Worm (Caenorhabditis elegans) whole organism, L3 larva: Measurements from ENCODE around the gene clec-119.

Source experiments
- ama-1 ChIP-seq: fragments of 150-350 bp; optimal IDR thresholded peaks from 2 replicates; lab custom pipeline; 2018
- egl-5 ChIP-seq: fragments of 150-350 bp; optimal IDR thresholded peaks from 2 replicates; lab custom pipeline; 2017; ENCODE audit warnings: missing biosample characterization, missing genetic modification reagents, missing genetic modification characterization, inconsistent platforms
- fkh-2 ChIP-seq: fragments of 150-350 bp; optimal IDR thresholded peaks from 2 replicates; lab custom pipeline; 2014; ENCODE audit warnings: missing biosample characterization, missing genetic modification reagents, missing genetic modification characterization
- nfya-1 ChIP-seq: sonication (generic microtip); optimal IDR thresholded peaks from 2 replicates; lab custom pipeline; 2017; ENCODE audit warnings: missing genetic modification characterization, mild to moderate bottlenecking, missing compliant biosample characterization, antibody characterized with exemption, moderate library complexity; ENCODE audit not compliant: insufficient read depth
- nhr-12 ChIP-seq: fragments of 150-350 bp; optimal IDR thresholded peaks from 2 replicates; lab custom pipeline; 2014; ENCODE audit warnings: missing biosample characterization, missing genetic modification characterization
- nhr-23 ChIP-seq: fragments of 150-350 bp; optimal IDR thresholded peaks from 2 replicates; lab custom pipeline; 2014; ENCODE audit warnings: missing biosample characterization, missing genetic modification reagents, missing genetic modification characterization
- nhr-28 ChIP-seq: fragments of 150-350 bp; optimal IDR thresholded peaks from 2 replicates; lab custom pipeline; 2014; ENCODE audit warnings: missing biosample characterization, missing genetic modification characterization
- pha-4 ChIP-seq: fragments of 150-350 bp; optimal IDR thresholded peaks from 2 replicates; lab custom pipeline; 2014; ENCODE audit warnings: missing biosample characterization, missing genetic modification reagents, missing genetic modification characterization
- skn-1 ChIP-seq: fragments of 150-350 bp; optimal IDR thresholded peaks from 2 replicates; lab custom pipeline; 2014; ENCODE audit warnings: missing biosample characterization, missing genetic modification characterization
- unc-39 ChIP-seq: sonication (generic microtip); optimal IDR thresholded peaks from 4 replicates; lab custom pipeline; 2017; ENCODE audit warnings: missing biosample characterization, missing genetic modification characterization
- unc-62 ChIP-seq: fragments of 150-350 bp; sonication (generic microtip); optimal IDR thresholded peaks from 4 replicates; lab custom pipeline; 2014; ENCODE audit warnings: missing biosample characterization, missing genetic modification reagents, missing genetic modification characterization
- ztf-11 ChIP-seq: fragments of 150-350 bp; optimal IDR thresholded peaks from 2 replicates; lab custom pipeline; 2014; ENCODE audit warnings: missing biosample characterization, missing genetic modification characterization

DNA sequence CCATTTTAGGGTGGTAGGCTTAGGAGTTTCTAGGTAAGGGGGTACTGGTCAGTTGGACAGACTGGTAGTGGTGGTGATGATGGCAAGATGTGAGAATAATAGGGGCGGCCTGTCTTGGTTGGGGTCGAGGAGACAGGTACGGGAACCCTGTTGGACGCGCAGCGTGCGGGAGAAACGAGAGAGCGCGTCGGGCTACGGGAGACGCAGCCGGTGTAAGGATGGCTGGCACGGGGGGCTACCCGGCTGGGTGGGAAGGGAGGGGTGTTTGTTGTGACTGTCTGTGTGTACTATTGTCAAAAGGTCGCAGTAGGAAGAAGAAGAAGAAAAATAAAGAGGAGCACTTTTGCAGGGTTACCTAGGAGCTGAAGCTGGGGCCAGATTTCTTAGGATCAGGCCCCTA is 19.3 kb upstream of the clec-119 start:
- TF ChIP-seq fkh-2 (tag; lab: Kevin White, UChicago) (no peak), nhr-12 (tag; lab: Kevin White, UChicago) (no peak), ztf-11 (tag; lab: Kevin White, UChicago) (no peak), nhr-28 (tag; lab: Kevin White, UChicago) (no peak), unc-39 (tag; lab: Kevin White, UChicago) (no peak), pha-4 (tag; lab: Kevin White, UChicago) (peak; percentile 21), nhr-23 (tag; lab: Kevin White, UChicago) (peak; percentile 58), nfya-1 (tag; lab: Kevin White, UChicago) (no peak), skn-1 (no peak), ama-1 (no peak), egl-5 (tag; lab: Kevin White, UChicago) (no peak), unc-62 (no peak)
